Fruit fly (Drosophila melanogaster): ENCODE data around the gene Hsp27.

Gene Hsp27

dm6 chr3L:9383345-9384075 is at the start of gene Hsp27 (continued):
- TF ChIP-seq maf-S (GFP tag; optimal IDR thresholded peaks at IDR 0.05) (peak; percentile 91), scrt (GFP tag; optimal IDR thresholded peaks at IDR 0.05) (peak; percentile 95), CG12744 (GFP tag; optimal IDR thresholded peaks at IDR 0.05) (peak; percentile 79), CG8359 (GFP tag; optimal IDR thresholded peaks at IDR 0.05; ENCODE audit: borderline replicate concordance) (peak; percentile 94), CG6272 (GFP tag; IDR thresholded peaks at IDR 0.05) (peak; percentile 98), sens (GFP tag) (peak; percentile 99), CG14050 (GFP tag; IDR thresholded peaks at IDR 0.05) (peak; percentile 97), CG10267 (tag; optimal IDR thresholded peaks at IDR 0.05) (peak; percentile 94), klu (GFP tag; IDR thresholded peaks at IDR 0.05) (peak; percentile 96), CG4328 (GFP tag; optimal IDR thresholded peaks at IDR 0.05) (peak; percentile 84), Drgx (GFP tag; IDR thresholded peaks at IDR 0.05) (peak; percentile 100), CG16863 (GFP tag; optimal IDR thresholded peaks at IDR 0.05) (peak; percentile 87), Bdp1 (GFP tag; optimal IDR thresholded peaks at IDR 0.05) (peak; percentile 83), zfh1 (GFP tag; IDR thresholded peaks at IDR 0.05) (peak; percentile 99), CG31388 (GFP tag; optimal IDR thresholded peaks at IDR 0.05) (peak; percentile 96), odd (GFP tag; optimal IDR thresholded peaks at IDR 0.05) (peak; percentile 95), NFAT (GFP tag; IDR thresholded peaks at IDR 0.05) (peak; percentile 97), twi (tag; optimal IDR thresholded peaks at IDR 0.05) (peak; percentile 89), az2 (GFP tag; optimal IDR thresholded peaks at IDR 0.05) (peak; percentile 99), esg (GFP tag; conservative IDR thresholded peaks at IDR 0.05) (peak; percentile 95), CG7963 (GFP tag; IDR thresholded peaks at IDR 0.05; ENCODE audit: partially characterized antibody) (no peak), chif (GFP tag; optimal IDR thresholded peaks at IDR 0.05) (peak; percentile 88 to 92), ham (GFP tag; IDR thresholded peaks at IDR 0.05) (peak; percentile 86), HmgZ (tag; optimal IDR thresholded peaks at IDR 0.05) (peak; percentile 97), kah (GFP tag; optimal IDR thresholded peaks at IDR 0.05) (peak; percentile 91), CG1602 (GFP tag; optimal IDR thresholded peaks at IDR 0.05) (peak; percentile 98), aop (GFP tag; IDR thresholded peaks at IDR 0.05) (peak; percentile 90), pan (optimal IDR thresholded peaks at IDR 0.05) (no peak), pan (GFP tag; optimal IDR thresholded peaks at IDR 0.05 in 1 of 2, IDR thresholded peaks at IDR 0.05 in 1 of 2) (peak in 1 of 2 experiments; percentile 99), Nf-YC (tag; optimal IDR thresholded peaks at IDR 0.05) (peak; percentile 82), z (GFP tag; IDR thresholded peaks at IDR 0.05) (peak; percentile 78; the same call in 2 of the 3 replicates), sim (GFP tag; IDR thresholded peaks at IDR 0.05) (peak; percentile 97), CG32532 (GFP tag; IDR thresholded peaks at IDR 0.05) (peak; percentile 99), CG1792 (GFP tag; optimal IDR thresholded peaks at IDR 0.05) (peak; percentile 92), H2.0 (GFP tag; IDR thresholded peaks at IDR 0.05) (peak; percentile 98), CG13296 (GFP tag; optimal IDR thresholded peaks at IDR 0.05) (peak; percentile 95), CG2116 (GFP tag; optimal IDR thresholded peaks at IDR 0.05) (peak; percentile 82), CG9215 (GFP tag; IDR thresholded peaks at IDR 0.05) (peak; percentile 96), ase (GFP tag; IDR thresholded peaks at IDR 0.05) (peak; percentile 98), pfk (GFP tag; optimal IDR thresholded peaks at IDR 0.05) (peak; percentile 24), nerfin-1 (tag; optimal IDR thresholded peaks at IDR 0.05) (peak; percentile 96), MESR4 (GFP tag; optimal IDR thresholded peaks at IDR 0.05) (peak; percentile 63), Dll (GFP tag; IDR thresholded peaks at IDR 0.05; ENCODE audit: partially characterized antibody) (0 out of 4 replicates have a peak, but pooled peaks have one; percentile 33), Xrp1 (GFP tag; IDR thresholded peaks at IDR 0.05) (peak; percentile 99), fru (optimal IDR thresholded peaks at IDR 0.05) (no peak), Dbx (GFP tag; IDR thresholded peaks at IDR 0.05) (peak; percentile 97), CG5180 (GFP tag; optimal IDR thresholded peaks at IDR 0.05) (peak; percentile 87), Taf1 (GFP tag; IDR thresholded peaks at IDR 0.05) (peak; percentile 97), CG18476 (GFP tag; optimal IDR thresholded peaks at IDR 0.05) (peak; percentile 98), CG12104 (GFP tag; optimal IDR thresholded peaks at IDR 0.05) (peak; percentile 92), ATbp (GFP tag; optimal IDR thresholded peaks at IDR 0.05) (peak; percentile 99)
